Fruit fly (Drosophila melanogaster): Measurements from ENCODE around the gene CG5958.
A peak's percentile ranks its signal among the peaks of the same experiment; 100 is the strongest.

The CG5958 gene

dm6 chr2L:7434737-7435356 lies 1.5 kb upstream of the CG5958 start (continued):
- TF ChIP-seq prd (optimal IDR thresholded peaks at IDR 0.05) (no peak), prd (GFP tag; IDR thresholded peaks at IDR 0.05) (peak; percentile 52; the same call in 1 of the 3 replicates), CG18599 (GFP tag; optimal IDR thresholded peaks at IDR 0.05) (peak; percentile 67), CG12391 (tag; optimal IDR thresholded peaks at IDR 0.05) (peak; percentile 35), gcm2 (GFP tag; optimal IDR thresholded peaks at IDR 0.05) (no peak), CG12744 (GFP tag; optimal IDR thresholded peaks at IDR 0.05) (no peak), CG11085 (GFP tag; IDR thresholded peaks at IDR 0.05) (peak; percentile 37; the same call in 1 of the 2 replicates), CG14441 (GFP tag; IDR thresholded peaks at IDR 0.05) (peak; percentile 56; the same call in 1 of the 2 replicates), chn (GFP tag; optimal IDR thresholded peaks at IDR 0.05) (no peak), nom (GFP tag; optimal IDR thresholded peaks at IDR 0.05) (peak; percentile 70), Hmr (GFP tag; optimal IDR thresholded peaks at IDR 0.05) (peak; percentile 53), Mrtf (GFP tag; IDR thresholded peaks at IDR 0.05) (no peak), Blimp-1 (GFP tag; optimal IDR thresholded peaks at IDR 0.05) (peak; percentile 36), D (optimal IDR thresholded peaks at IDR 0.05) (no peak), D (GFP tag; optimal IDR thresholded peaks at IDR 0.05) (no peak), odd (GFP tag; optimal IDR thresholded peaks at IDR 0.05) (no peak), H15 (GFP tag; IDR thresholded peaks at IDR 0.05) (no peak), HLH3B (GFP tag; IDR thresholded peaks at IDR 0.05) (peak; percentile 68), CG5953 (GFP tag; IDR thresholded peaks at IDR 0.05) (no peak), hb (GFP tag; IDR thresholded peaks at IDR 0.05; ENCODE audit: partially characterized antibody) (no peak), Poxn (GFP tag; IDR thresholded peaks at IDR 0.05) (peak; percentile 54; the same call in 1 of the 2 replicates), ftz-f1 (GFP tag; optimal IDR thresholded peaks at IDR 0.05) (no peak), CG14014 (GFP tag; IDR thresholded peaks at IDR 0.05) (peak; percentile 69; the same call in 1 of the 2 replicates), caup (GFP tag; optimal IDR thresholded peaks at IDR 0.05; ENCODE audit: severe bottlenecking) (peak; percentile 14), otp (GFP tag; IDR thresholded peaks at IDR 0.05) (no peak), sens (GFP tag) (peak; percentile 26), gce (GFP tag; IDR thresholded peaks at IDR 0.05) (no peak), CG31224 (GFP tag; IDR thresholded peaks at IDR 0.05) (peak; percentile 19; the same call in 1 of the 2 replicates), CG11695 (GFP tag; IDR thresholded peaks at IDR 0.05) (peak; percentile 77), fd64A (GFP tag; optimal IDR thresholded peaks at IDR 0.05) (no peak), CG16779 (GFP tag; IDR thresholded peaks at IDR 0.05) (no peak), CG8478 (optimal IDR thresholded peaks at IDR 0.05) (no peak), pan (optimal IDR thresholded peaks at IDR 0.05) (no peak), pan (GFP tag; optimal IDR thresholded peaks at IDR 0.05 in 1 of 2, IDR thresholded peaks at IDR 0.05 in 1 of 2) (peak in 1 of 2 experiments; percentile 55), CG13894 (tag; optimal IDR thresholded peaks at IDR 0.05) (peak; percentile 55), Xbp1 (GFP tag; optimal IDR thresholded peaks at IDR 0.05) (peak; percentile 66), CG13775 (GFP tag; optimal IDR thresholded peaks at IDR 0.05) (no peak), CG43689 (GFP tag; IDR thresholded peaks at IDR 0.05) (no peak), CG12659 (GFP tag; optimal IDR thresholded peaks at IDR 0.05) (peak; percentile 0), CG8290 (GFP tag; optimal IDR thresholded peaks at IDR 0.05) (no peak), CG8290 (tag; optimal IDR thresholded peaks at IDR 0.05) (no peak), zfh1 (GFP tag; IDR thresholded peaks at IDR 0.05) (no peak), zen (tag; optimal IDR thresholded peaks at IDR 0.05) (no peak), lab (GFP tag; optimal IDR thresholded peaks at IDR 0.05) (peak; percentile 62), Sry-β (GFP tag; optimal IDR thresholded peaks at IDR 0.05) (no peak), Opbp (GFP tag; IDR thresholded peaks at IDR 0.05; ENCODE audit: partially characterized antibody) (no peak), Camta (GFP tag; optimal IDR thresholded peaks at IDR 0.05) (no peak), ro (GFP tag; IDR thresholded peaks at IDR 0.05) (no peak), Fer3 (tag; optimal IDR thresholded peaks at IDR 0.05) (peak; percentile 62), CrebB (tag; optimal IDR thresholded peaks at IDR 0.05) (peak; percentile 29), MBD-R2 (GFP tag; IDR thresholded peaks at IDR 0.05) (no peak; the same call in 1 of the 2 replicates), CG3726 (GFP tag; IDR thresholded peaks at IDR 0.05) (no peak)
